Fruit fly (Drosophila melanogaster): Measurements from ENCODE around the gene CG16863.
A peak's percentile ranks its signal among the peaks of the same experiment; 100 is the strongest.

The CG16863 gene

dm6 chr2L:13839744-13840151 is 49.0 kb downstream of the CG16863 start (continued):
- TF ChIP-seq mirr (GFP tag; optimal IDR thresholded peaks at IDR 0.05) (no peak), Ets97D (GFP tag; optimal IDR thresholded peaks at IDR 0.05) (peak; percentile 57), CG6683 (GFP tag; optimal IDR thresholded peaks at IDR 0.05) (peak; percentile 29), yki (optimal IDR thresholded peaks at IDR 0.05) (no peak), slbo (GFP tag; IDR thresholded peaks at IDR 0.05) (peak; percentile 80), ERR (GFP tag; optimal IDR thresholded peaks at IDR 0.05) (peak; percentile 62), Hmr (GFP tag; optimal IDR thresholded peaks at IDR 0.05) (peak; percentile 74), Dbx (GFP tag; IDR thresholded peaks at IDR 0.05) (peak; percentile 73), sqz (GFP tag; optimal IDR thresholded peaks at IDR 0.05) (peak; percentile 14), gcm (GFP tag; optimal IDR thresholded peaks at IDR 0.05) (peak; percentile 67), seq (GFP tag; IDR thresholded peaks at IDR 0.05) (peak; percentile 57), Ptx1 (GFP tag; IDR thresholded peaks at IDR 0.05) (peak; percentile 80), BEAF-32 (GFP tag; optimal IDR thresholded peaks at IDR 0.05) (no peak), danr (GFP tag; IDR thresholded peaks at IDR 0.05) (peak; percentile 74), jing (GFP tag; optimal IDR thresholded peaks at IDR 0.05) (peak; percentile 47), CG11398 (GFP tag; optimal IDR thresholded peaks at IDR 0.05) (peak; percentile 59), scrt (GFP tag; optimal IDR thresholded peaks at IDR 0.05) (peak; percentile 53), Atf-2 (GFP tag; optimal IDR thresholded peaks at IDR 0.05) (peak; percentile 86), Scr (GFP tag; IDR thresholded peaks at IDR 0.05; ENCODE audit: partially characterized antibody) (no peak), C15 (GFP tag; IDR thresholded peaks at IDR 0.05) (no peak), Fer3 (tag; optimal IDR thresholded peaks at IDR 0.05) (peak; percentile 76), cas (GFP tag; IDR thresholded peaks at IDR 0.05) (no peak), CG14710 (tag; optimal IDR thresholded peaks at IDR 0.05) (peak; percentile 78), CG10267 (tag; optimal IDR thresholded peaks at IDR 0.05) (peak; percentile 72), CG18599 (GFP tag; optimal IDR thresholded peaks at IDR 0.05) (peak; percentile 81), CG5180 (GFP tag; optimal IDR thresholded peaks at IDR 0.05) (peak; percentile 59), CG12071 (GFP tag; optimal IDR thresholded peaks at IDR 0.05) (peak; percentile 44), CG3407 (GFP tag; optimal IDR thresholded peaks at IDR 0.05) (peak; percentile 66), CG17829 (tag; optimal IDR thresholded peaks at IDR 0.05) (peak; percentile 84), Mes4 (GFP tag; optimal IDR thresholded peaks at IDR 0.05) (peak; percentile 70), prd (optimal IDR thresholded peaks at IDR 0.05) (no peak), prd (GFP tag; IDR thresholded peaks at IDR 0.05) (peak; percentile 70), Hr51 (GFP tag; optimal IDR thresholded peaks at IDR 0.05) (peak; percentile 23 to 88), tx (GFP tag; optimal IDR thresholded peaks at IDR 0.05) (no peak), dmrt11E (tag; optimal IDR thresholded peaks at IDR 0.05) (peak; percentile 75), peb (GFP tag; IDR thresholded peaks at IDR 0.05) (peak; percentile 62; the same call in 1 of the 2 replicates), da (GFP tag; optimal IDR thresholded peaks at IDR 0.05) (no peak), Trl (optimal IDR thresholded peaks at IDR 0.05) (no peak), Trl (GFP tag; optimal IDR thresholded peaks at IDR 0.05) (peak; percentile 62), btn (GFP tag; optimal IDR thresholded peaks at IDR 0.05) (peak; percentile 67), CG1647 (GFP tag; optimal IDR thresholded peaks at IDR 0.05) (peak; percentile 85), CG7745 (tag; optimal IDR thresholded peaks at IDR 0.05) (no peak), CG15011 (GFP tag; optimal IDR thresholded peaks at IDR 0.05) (peak; percentile 52), Xrp1 (GFP tag; IDR thresholded peaks at IDR 0.05) (peak; percentile 83), ssp (GFP tag; IDR thresholded peaks at IDR 0.05) (peak; percentile 42; the same call in 1 of the 2 replicates), sug (tag; optimal IDR thresholded peaks at IDR 0.05) (peak; percentile 40), CG11504 (tag; optimal IDR thresholded peaks at IDR 0.05) (peak; percentile 95), grn (GFP tag; optimal IDR thresholded peaks at IDR 0.05) (no peak), CG16779 (GFP tag; IDR thresholded peaks at IDR 0.05) (no peak), Hey (tag; optimal IDR thresholded peaks at IDR 0.05) (no peak), CG10366 (GFP tag; IDR thresholded peaks at IDR 0.05) (peak; percentile 84), corto (GFP tag; optimal IDR thresholded peaks at IDR 0.05) (peak; percentile 67)

Data from whole organism, embryonic.